Worm (Caenorhabditis elegans) whole organism, L2 larva: Measurements from ENCODE around the gene chch-3.

ENCODE experiments used
- C34F6.9 ChIP-seq: fragments of 150-350 bp; optimal IDR thresholded peaks from 2 replicates; lab custom pipeline; 2014; ENCODE audit warnings: missing biosample characterization, missing genetic modification characterization
- R02D3.7 ChIP-seq: fragments of 150-350 bp; optimal IDR thresholded peaks from 2 replicates; lab custom pipeline; 2014; ENCODE audit warnings: missing biosample characterization, missing genetic modification characterization
- blmp-1 ChIP-seq: sonication (generic microtip); optimal IDR thresholded peaks from 2 replicates; lab custom pipeline; 2017; ENCODE audit warnings: missing genetic modification characterization, mild to moderate bottlenecking, missing compliant biosample characterization, antibody characterized with exemption, moderate library complexity; ENCODE audit not compliant: insufficient read depth
- ceh-16 ChIP-seq: fragments of 150-350 bp; optimal IDR thresholded peaks from 2 replicates; lab custom pipeline; 2014; ENCODE audit warnings: missing biosample characterization, missing genetic modification characterization
- ceh-82 ChIP-seq: fragments of 150-350 bp; optimal IDR thresholded peaks from 2 replicates; lab custom pipeline; 2014; ENCODE audit warnings: missing biosample characterization, missing genetic modification characterization
- crh-2 ChIP-seq: sonication (generic microtip); optimal IDR thresholded peaks from 2 replicates; lab custom pipeline; 2017; ENCODE audit warnings: missing biosample characterization, missing genetic modification characterization
- egl-27 ChIP-seq: sonication (generic microtip); optimal IDR thresholded peaks from 3 replicates; lab custom pipeline; 2017; ENCODE audit warnings: missing biosample characterization, missing genetic modification reagents, missing genetic modification characterization
- elt-1 ChIP-seq: fragments of 150-350 bp; optimal IDR thresholded peaks from 2 replicates; lab custom pipeline; 2014; ENCODE audit warnings: missing biosample characterization, missing genetic modification characterization
- elt-3 ChIP-seq: sonication (generic microtip); optimal IDR thresholded peaks from 2 replicates; lab custom pipeline; 2017; ENCODE audit warnings: missing biosample characterization, missing genetic modification characterization
- fos-1 ChIP-seq: fragments of 150-350 bp; optimal IDR thresholded peaks from 2 replicates; lab custom pipeline; 2014; ENCODE audit warnings: missing biosample characterization, missing genetic modification characterization
- gmeb-1 ChIP-seq: fragments of 150-350 bp; optimal IDR thresholded peaks from 2 replicates; lab custom pipeline; 2014; ENCODE audit warnings: missing biosample characterization, missing genetic modification characterization
- lin-13 ChIP-seq: fragments of 150-350 bp; optimal IDR thresholded peaks from 2 replicates; lab custom pipeline; 2014; ENCODE audit warnings: missing biosample characterization, missing genetic modification reagents, missing genetic modification characterization
- lin-39 ChIP-seq: fragments of 150-350 bp; optimal IDR thresholded peaks from 2 replicates; lab custom pipeline; 2014; ENCODE audit warnings: missing biosample characterization, missing genetic modification reagents, missing genetic modification characterization
- lsy-2 ChIP-seq, 2 experiments: fragments of 150-350 bp in 1 of 2; sonication (generic microtip) in 1 of 2; optimal IDR thresholded peaks; 2 replicates each; lab custom pipeline; 2014 to 2017; ENCODE audit warnings: missing biosample characterization in 2 of 2, missing genetic modification characterization in 2 of 2
- mab-5 ChIP-seq: fragments of 150-350 bp; optimal IDR thresholded peaks from 2 replicates; lab custom pipeline; 2014; ENCODE audit warnings: missing biosample characterization, missing genetic modification characterization
- mbf-1 ChIP-seq: sonication (generic microtip); optimal IDR thresholded peaks from 2 replicates; lab custom pipeline; 2017; ENCODE audit warnings: missing biosample characterization, missing genetic modification characterization
- mdl-1 ChIP-seq, 2 experiments: fragments of 150-350 bp in 1 of 2; sonication (generic microtip) in 1 of 2; optimal IDR thresholded peaks; 2 replicates each; lab custom pipeline; 2017; ENCODE audit warnings: missing biosample characterization in 2 of 2, missing genetic modification characterization in 2 of 2
- nhr-10 ChIP-seq: sonication (generic microtip); optimal IDR thresholded peaks from 2 replicates; lab custom pipeline; 2017; ENCODE audit warnings: missing biosample characterization, missing genetic modification characterization
- nhr-11 ChIP-seq: fragments of 150-350 bp; optimal IDR thresholded peaks from 2 replicates; lab custom pipeline; 2014; ENCODE audit warnings: missing biosample characterization, missing genetic modification characterization
- nhr-129 ChIP-seq: fragments of 150-350 bp; optimal IDR thresholded peaks from 2 replicates; lab custom pipeline; 2014; ENCODE audit warnings: missing biosample characterization, missing genetic modification characterization
- nhr-23 ChIP-seq: fragments of 150-350 bp; optimal IDR thresholded peaks from 2 replicates; lab custom pipeline; 2014; ENCODE audit warnings: missing biosample characterization, missing genetic modification reagents, missing genetic modification characterization
- nhr-25 ChIP-seq: fragments of 150-350 bp; sonication (generic microtip); optimal IDR thresholded peaks from 3 replicates; lab custom pipeline; 2014; ENCODE audit warnings: missing biosample characterization, missing genetic modification characterization
- nhr-6 ChIP-seq: fragments of 150-350 bp; optimal IDR thresholded peaks from 2 replicates; lab custom pipeline; 2014; ENCODE audit warnings: missing biosample characterization, missing genetic modification characterization
- nhr-77 ChIP-seq: fragments of 150-350 bp; optimal IDR thresholded peaks from 2 replicates; lab custom pipeline; 2014; ENCODE audit warnings: missing biosample characterization, missing genetic modification characterization
- sem-4 ChIP-seq: fragments of 150-350 bp; optimal IDR thresholded peaks from 2 replicates; lab custom pipeline; 2014; ENCODE audit warnings: missing biosample characterization, missing genetic modification reagents, missing genetic modification characterization
- skn-1 ChIP-seq: sonication (generic microtip); optimal IDR thresholded peaks from 2 replicates; lab custom pipeline; 2017; ENCODE audit warnings: missing biosample characterization, missing genetic modification characterization
- sma-9 ChIP-seq, 2 experiments: fragments of 150-350 bp in 1 of 2; sonication (generic microtip) in 1 of 2; optimal IDR thresholded peaks; 2 replicates each; lab custom pipeline; 2014 to 2016; ENCODE audit warnings: missing genetic modification characterization in 2 of 2, mild to moderate bottlenecking in 1 of 2, missing biosample characterization in 1 of 2, missing compliant biosample characterization in 1 of 2, missing genetic modification reagents in 1 of 2, moderate library complexity in 1 of 2
- snpc-4 ChIP-seq: fragments of 150-350 bp; optimal IDR thresholded peaks from 2 replicates; lab custom pipeline; 2014; ENCODE audit warnings: missing biosample characterization, missing genetic modification characterization
- unc-39 ChIP-seq: fragments of 150-350 bp; optimal IDR thresholded peaks from 2 replicates; lab custom pipeline; 2014; ENCODE audit warnings: missing biosample characterization, missing genetic modification characterization
- unc-55 ChIP-seq: fragments of 150-350 bp; sonication (generic microtip); optimal IDR thresholded peaks from 3 replicates; lab custom pipeline; 2014; ENCODE audit warnings: missing biosample characterization, missing genetic modification reagents, missing genetic modification characterization
- unc-62 ChIP-seq: fragments of 150-350 bp; optimal IDR thresholded peaks from 2 replicates; lab custom pipeline; 2014; ENCODE audit warnings: missing biosample characterization, missing genetic modification reagents, missing genetic modification characterization
- ztf-11 ChIP-seq: sonication (generic microtip); optimal IDR thresholded peaks from 2 replicates; lab custom pipeline; 2017; ENCODE audit warnings: missing biosample characterization, missing genetic modification characterization
- ztf-4 ChIP-seq: fragments of 150-350 bp; optimal IDR thresholded peaks from 2 replicates; lab custom pipeline; 2014; ENCODE audit warnings: missing biosample characterization, missing genetic modification characterization

chch-3 gene

DNA sequence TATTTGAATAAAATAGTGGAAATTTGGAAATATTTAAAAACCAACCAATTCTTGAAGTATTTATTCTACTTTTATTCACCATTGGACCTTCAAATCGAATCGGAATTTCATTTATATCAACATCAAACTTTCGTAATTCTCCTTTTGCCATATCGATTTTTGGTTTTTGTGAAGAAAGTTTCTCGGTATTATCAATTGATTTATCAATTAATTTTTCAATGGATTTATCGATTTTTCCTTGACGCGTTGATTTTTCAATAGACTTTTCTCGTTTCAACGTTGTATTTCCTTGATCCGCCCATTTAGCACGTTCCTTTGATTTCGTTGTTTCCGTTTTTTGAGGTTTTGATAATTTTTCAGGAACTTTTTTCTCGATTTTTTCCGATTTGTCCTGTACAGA is 47.4 kb upstream of the chch-3 start:
- no peak for TF ChIP-seq unc-39 (tag; lab: Kevin White, UChicago)
- TF ChIP-seq nhr-11 (tag; lab: Kevin White, UChicago) = no peak
- no peak for TF ChIP-seq ceh-16 (tag; lab: Kevin White, UChicago)
- TF ChIP-seq, all 48 proteins: peak for 0

DNA sequence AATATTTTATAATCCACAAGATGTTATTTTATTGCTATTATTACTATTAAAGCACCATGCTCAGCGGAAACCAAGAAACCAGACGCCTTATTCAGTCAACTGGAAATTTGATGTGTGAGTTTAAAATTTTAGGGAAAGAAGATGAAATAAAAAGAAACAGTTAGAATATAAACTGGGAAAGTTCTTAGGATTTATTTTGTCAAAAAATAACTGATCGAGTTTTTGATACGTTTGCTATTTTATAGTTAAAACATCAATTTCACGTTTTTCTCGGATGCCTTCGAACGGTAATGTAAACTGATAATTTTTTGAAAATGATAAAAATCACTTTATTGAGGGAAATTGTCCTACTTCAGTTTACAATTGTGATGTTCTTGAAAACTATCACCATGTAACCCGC is 44.4 kb upstream of the chch-3 start, which contains the start of gene C06C3.3:
C06C3.3 (minus strand) TSS at position 101 of the 400 bp plus-strand sequence.
- TF ChIP-seq sma-9 (GFP tag; optimal IDR thresholded peaks at IDR 0.05; lab: Kevin White, UChicago) = no peak
- TF ChIP-seq sma-9 (tag; optimal IDR thresholded peaks at IDR 0.05; lab: Kevin White, UChicago) = no peak
- TF ChIP-seq nhr-77 (tag; lab: Kevin White, UChicago) = no peak
- no peak for TF ChIP-seq elt-1 (tag; lab: Kevin White, UChicago)
- no peak for TF ChIP-seq nhr-10
- TF ChIP-seq gmeb-1 (tag; lab: Kevin White, UChicago) = no peak
- no peak for TF ChIP-seq unc-55 (GFP tag; lab: Kevin White, UChicago)
- TF ChIP-seq nhr-11 (tag; lab: Kevin White, UChicago) = no peak

DNA sequence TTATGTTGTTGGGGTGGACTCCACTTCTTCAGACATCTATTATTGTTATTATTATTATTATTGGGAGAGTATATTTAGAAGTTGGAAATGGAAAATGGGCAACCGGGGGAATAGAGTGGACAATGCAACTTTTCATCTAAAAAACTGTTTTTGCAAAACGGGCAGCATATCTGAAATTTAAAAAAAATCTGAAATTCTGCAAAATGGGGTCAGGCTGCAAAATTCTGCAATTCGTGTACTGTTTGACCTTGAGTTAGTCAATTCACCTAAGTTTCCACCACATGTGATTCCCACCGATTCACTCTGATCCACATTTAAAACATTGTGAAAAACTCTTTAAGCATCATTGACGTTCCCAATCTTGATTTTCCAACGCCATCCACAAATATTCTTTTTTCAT is 43.8 kb upstream of the chch-3 start, which contains the start of gene C06C3.4:
C06C3.4 (plus strand) TSS at position 301 of the 400 bp plus-strand sequence.
- TF ChIP-seq nhr-129 (tag; lab: Kevin White, UChicago) (no peak), ztf-4 (tag; lab: Kevin White, UChicago) (no peak), gmeb-1 (tag; lab: Kevin White, UChicago) (no peak), blmp-1 (no peak), crh-2 (no peak), mab-5 (tag; lab: Kevin White, UChicago) (no peak)
- TF ChIP-seq, all 48 proteins: peak for 0

DNA sequence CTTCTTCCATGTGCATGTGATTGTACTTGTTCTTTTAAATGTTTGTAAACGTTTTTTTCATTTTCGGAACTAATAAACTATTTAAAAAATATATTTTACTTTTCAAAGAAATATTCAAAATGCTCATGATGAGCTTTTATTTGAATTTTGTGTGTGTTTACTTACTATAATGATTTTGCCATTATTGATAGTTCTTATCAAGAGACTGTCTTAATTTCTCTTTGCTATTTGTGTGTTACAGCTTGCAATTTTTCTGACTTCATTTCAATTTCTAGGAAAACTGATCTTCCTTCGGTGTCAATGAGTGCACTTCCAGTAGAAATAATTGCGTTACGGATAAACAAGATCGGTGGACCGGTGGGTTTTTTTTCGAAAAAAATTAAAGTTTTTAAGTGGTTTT is 42.0 kb upstream of the chch-3 start, which contains the start of gene C06C3.12:
C06C3.12 (plus strand) TSS at position 301 of the 400 bp plus-strand sequence.
- no peak for TF ChIP-seq skn-1 (tag; lab: Kevin White, UChicago)
- TF ChIP-seq fos-1 (tag; lab: Kevin White, UChicago) = peak; percentile 24
- no peak for TF ChIP-seq R02D3.7

DNA sequence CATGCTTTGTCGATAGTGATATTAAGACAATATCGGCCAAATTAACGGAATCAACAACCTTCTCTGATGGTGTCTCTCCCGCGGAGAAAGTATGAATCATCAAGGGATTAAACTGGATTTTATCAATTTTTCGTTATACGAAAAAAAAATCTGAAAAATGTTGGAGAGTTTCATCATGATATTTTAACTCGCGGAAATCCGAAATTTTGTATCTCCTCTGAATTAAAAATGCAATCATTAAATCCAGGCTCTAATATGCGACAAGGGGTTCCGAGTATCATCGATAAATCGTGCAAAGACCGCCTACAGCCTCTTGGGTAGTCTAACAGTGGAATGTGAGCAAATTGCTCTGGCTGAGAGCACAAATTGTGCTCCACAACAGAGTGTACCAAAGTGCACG is 39.7 kb upstream of the chch-3 start, which contains the start of gene C06C3.10:
C06C3.10 (minus strand) TSS at position 101 of the 400 bp plus-strand sequence.
- TF ChIP-seq unc-39 (tag; lab: Kevin White, UChicago) = no peak
- TF ChIP-seq lsy-2 (tag; optimal IDR thresholded peaks at IDR 0.05; lab: Kevin White, UChicago) = no peak
- TF ChIP-seq nhr-6 = no peak
- TF ChIP-seq C34F6.9 (tag; lab: Kevin White, UChicago) = no peak
- no peak for TF ChIP-seq nhr-25 (tag; lab: Kevin White, UChicago)
- TF ChIP-seq unc-62 = no peak
- TF ChIP-seq ceh-82 (tag; lab: Kevin White, UChicago) = no peak

DNA sequence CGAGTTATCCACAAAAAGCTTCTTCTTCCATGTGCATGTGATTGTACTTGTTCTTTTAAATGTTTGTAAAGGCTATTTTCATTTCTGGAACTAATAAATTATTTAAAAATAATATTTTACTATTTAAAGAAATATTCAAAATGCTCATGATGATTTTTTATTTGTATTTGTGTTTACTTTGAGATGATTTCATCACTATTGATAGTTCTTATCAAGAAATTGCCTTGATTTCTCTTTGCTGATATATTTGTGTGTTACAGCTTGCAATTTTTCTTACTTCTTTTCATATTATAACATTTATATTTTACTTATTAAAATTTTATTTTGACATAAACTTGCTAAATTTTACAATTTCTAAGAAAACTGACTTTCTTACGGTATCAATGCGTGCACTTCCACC is 38.6 kb upstream of the chch-3 start:
- TF ChIP-seq fos-1 (tag; lab: Kevin White, UChicago) (peak; percentile 68), unc-39 (tag; lab: Kevin White, UChicago) (no peak), C34F6.9 (tag; lab: Kevin White, UChicago) (no peak), mbf-1 (no peak), crh-2 (no peak), skn-1 (tag; lab: Kevin White, UChicago) (peak; percentile 19), nhr-23 (tag; lab: Kevin White, UChicago) (no peak), gmeb-1 (tag; lab: Kevin White, UChicago) (no peak), ceh-16 (tag; lab: Kevin White, UChicago) (no peak)

DNA sequence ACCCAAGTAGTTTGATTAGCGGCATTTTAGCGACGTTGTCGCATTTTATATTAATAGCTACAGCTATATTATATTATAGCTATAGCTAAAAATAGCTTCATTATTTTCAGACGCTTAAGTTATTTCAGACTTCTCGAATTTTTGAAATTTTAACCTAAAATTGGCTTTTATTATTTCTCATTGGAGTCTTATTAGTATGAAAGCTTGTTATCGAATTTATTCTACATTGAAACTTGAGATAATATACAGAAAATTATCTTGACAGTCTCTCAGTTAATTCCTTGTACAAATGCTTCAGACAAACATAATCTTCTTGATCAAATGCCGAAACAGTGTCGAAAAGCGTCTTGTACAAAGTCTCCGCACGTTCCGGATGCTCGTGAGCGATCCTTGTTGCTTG is 37.0 kb upstream of the chch-3 start, which contains the start of gene srh-48:
srh-48 (plus strand) TSS at position 301 of the 400 bp plus-strand sequence.
- no peak for TF ChIP-seq nhr-11 (tag; lab: Kevin White, UChicago)
- no peak for TF ChIP-seq nhr-6
- no peak for TF ChIP-seq lin-39
- TF ChIP-seq nhr-23 (tag; lab: Kevin White, UChicago) = no peak
- TF ChIP-seq elt-3 = no peak
- no peak for TF ChIP-seq mdl-1 (tag; optimal IDR thresholded peaks at IDR 0.05; lab: Kevin White, UChicago)
- no peak for TF ChIP-seq snpc-4 (tag; lab: Kevin White, UChicago)
- no peak for TF ChIP-seq crh-2
- no peak for TF ChIP-seq unc-62
- TF ChIP-seq sma-9 (GFP tag; optimal IDR thresholded peaks at IDR 0.05; lab: Kevin White, UChicago) = no peak
- TF ChIP-seq sma-9 (tag; optimal IDR thresholded peaks at IDR 0.05; lab: Kevin White, UChicago) = no peak
- TF ChIP-seq elt-1 (tag; lab: Kevin White, UChicago) = no peak
- TF ChIP-seq egl-27 (tag; lab: Kevin White, UChicago) = no peak
- TF ChIP-seq unc-39 (tag; lab: Kevin White, UChicago) = no peak
- no peak for TF ChIP-seq sem-4 (tag; lab: Kevin White, UChicago)
- TF ChIP-seq R02D3.7 = no peak
- no peak for TF ChIP-seq ztf-11 (tag; lab: Kevin White, UChicago)
- TF ChIP-seq lin-13 (GFP tag; lab: Kevin White, UChicago) = no peak
- TF ChIP-seq, all 48 proteins: peak for 0
